Worm (Caenorhabditis elegans) whole organism, mixed stage, embryonic: ENCODE data around the gene set-19.

Experiments
- M03D4.4 ChIP-seq: sonication (generic microtip); optimal IDR thresholded peaks from 2 replicates; lab custom pipeline; 2017; ENCODE audit warnings: mild to moderate bottlenecking, missing genetic modification characterization, missing compliant biosample characterization
- bed-3 ChIP-seq: fragments of 200-800 bp; sonication (Bioruptor generic); optimal IDR thresholded peaks from 3 replicates; lab custom pipeline; 2018; ENCODE audit warnings: mild to moderate bottlenecking, missing genetic modification characterization, moderate library complexity, missing compliant biosample characterization
- blmp-1 ChIP-seq: fragments of 150-350 bp; optimal IDR thresholded peaks from 2 replicates; lab custom pipeline; 2014; ENCODE audit warnings: missing biosample characterization, missing genetic modification characterization
- ceh-39 ChIP-seq: fragments of 150-350 bp; optimal IDR thresholded peaks from 2 replicates; lab custom pipeline; 2014; ENCODE audit warnings: missing biosample characterization, missing genetic modification characterization
- ceh-83 ChIP-seq: fragments of 200-800 bp; sonication (Bioruptor generic); optimal IDR thresholded peaks from 2 replicates; lab custom pipeline; 2018; ENCODE audit warnings: mild to moderate bottlenecking, missing genetic modification characterization, missing compliant biosample characterization
- ces-1 ChIP-seq: fragments of 150-350 bp; optimal IDR thresholded peaks from 2 replicates; lab custom pipeline; 2014; ENCODE audit warnings: missing biosample characterization, missing genetic modification reagents, missing genetic modification characterization
- cnd-1 ChIP-seq: fragments of 200-800 bp; sonication (Bioruptor generic); optimal IDR thresholded peaks from 2 replicates; lab custom pipeline; 2018; ENCODE audit warnings: mild to moderate bottlenecking, missing genetic modification characterization, missing compliant biosample characterization
- drap-1 ChIP-seq: fragments of 200-800 bp; sonication (Bioruptor generic); optimal IDR thresholded peaks from 3 replicates; lab custom pipeline; 2018; ENCODE audit warnings: mild to moderate bottlenecking, missing genetic modification characterization, missing compliant biosample characterization
- elt-1 ChIP-seq: sonication (generic microtip); optimal IDR thresholded peaks from 2 replicates; lab custom pipeline; 2017; ENCODE audit warnings: missing genetic modification characterization, mild to moderate bottlenecking, missing compliant biosample characterization, antibody characterized with exemption, moderate library complexity, borderline replicate concordance; ENCODE audit not compliant: insufficient read depth
- elt-3 ChIP-seq: fragments of 150-350 bp; optimal IDR thresholded peaks from 2 replicates; lab custom pipeline; 2014; ENCODE audit warnings: missing biosample characterization, missing genetic modification characterization
- flh-1 ChIP-seq: fragments of 200-800 bp; sonication (Bioruptor generic); optimal IDR thresholded peaks from 2 replicates; lab custom pipeline; 2018; ENCODE audit warnings: mild to moderate bottlenecking, missing genetic modification characterization, moderate library complexity, missing compliant biosample characterization
- ham-2 ChIP-seq: fragments of 200-800 bp; sonication (Bioruptor generic); optimal IDR thresholded peaks from 2 replicates; lab custom pipeline; 2018; ENCODE audit warnings: mild to moderate bottlenecking, missing genetic modification characterization, missing compliant biosample characterization
- hlh-1 ChIP-seq: fragments of 150-350 bp; optimal IDR thresholded peaks from 2 replicates; lab custom pipeline; 2014; ENCODE audit warnings: missing biosample characterization, missing genetic modification reagents, missing genetic modification characterization
- lin-32 ChIP-seq: fragments of 200-800 bp; sonication (Bioruptor generic); optimal IDR thresholded peaks from 2 replicates; lab custom pipeline; 2018; ENCODE audit warnings: mild to moderate bottlenecking, missing genetic modification characterization, missing compliant biosample characterization
- lsy-2 ChIP-seq: fragments of 150-350 bp; optimal IDR thresholded peaks from 2 replicates; lab custom pipeline; 2014; ENCODE audit warnings: missing biosample characterization, missing genetic modification characterization
- mab-5 ChIP-seq: fragments of 150-350 bp; optimal IDR thresholded peaks from 2 replicates; lab custom pipeline; 2014; ENCODE audit warnings: missing biosample characterization, missing genetic modification characterization
- mep-1 ChIP-seq: fragments of 150-350 bp; optimal IDR thresholded peaks from 2 replicates; lab custom pipeline; 2017; ENCODE audit warnings: missing biosample characterization, missing genetic modification reagents, missing genetic modification characterization, inconsistent platforms
- mls-2 ChIP-seq: sonication (generic microtip); optimal IDR thresholded peaks from 2 replicates; lab custom pipeline; 2016; ENCODE audit warnings: mild to moderate bottlenecking, missing genetic modification characterization, moderate library complexity, missing compliant biosample characterization
- nhr-12 ChIP-seq: fragments of 150-350 bp; optimal IDR thresholded peaks from 2 replicates; lab custom pipeline; 2014; ENCODE audit warnings: missing biosample characterization, missing genetic modification characterization
- nhr-237 ChIP-seq: fragments of 150-350 bp; optimal IDR thresholded peaks from 2 replicates; lab custom pipeline; 2014; ENCODE audit warnings: missing biosample characterization, missing genetic modification characterization
- nhr-28 ChIP-seq: fragments of 150-350 bp; optimal IDR thresholded peaks from 2 replicates; lab custom pipeline; 2014; ENCODE audit warnings: missing biosample characterization, missing genetic modification characterization
- nhr-76 ChIP-seq: sonication (generic microtip); optimal IDR thresholded peaks from 2 replicates; lab custom pipeline; 2017; ENCODE audit warnings: missing biosample characterization, missing genetic modification characterization
- snpc-4 ChIP-seq: fragments of 150-350 bp; optimal IDR thresholded peaks from 2 replicates; lab custom pipeline; 2014; ENCODE audit warnings: missing biosample characterization, missing genetic modification characterization
- sptf-1 ChIP-seq: sonication (generic microtip); optimal IDR thresholded peaks from 2 replicates; lab custom pipeline; 2017; ENCODE audit warnings: mild to moderate bottlenecking, missing genetic modification characterization, moderate library complexity, missing compliant biosample characterization
- tbx-8 ChIP-seq: fragments of 200-800 bp; sonication (Bioruptor generic); optimal IDR thresholded peaks from 2 replicates; lab custom pipeline; 2018; ENCODE audit warnings: mild to moderate bottlenecking, missing genetic modification characterization, moderate library complexity, missing compliant biosample characterization
- unc-120 ChIP-seq: sonication (generic microtip); optimal IDR thresholded peaks from 2 replicates; lab custom pipeline; 2017; ENCODE audit warnings: missing genetic modification characterization, missing compliant biosample characterization; ENCODE audit not compliant: poor library complexity, severe bottlenecking
- unc-39 ChIP-seq: fragments of 150-350 bp; optimal IDR thresholded peaks from 2 replicates; lab custom pipeline; 2014; ENCODE audit warnings: missing biosample characterization, missing genetic modification characterization
- unc-62 ChIP-seq: fragments of 150-350 bp; optimal IDR thresholded peaks from 2 replicates; lab custom pipeline; 2014; ENCODE audit warnings: missing biosample characterization, missing genetic modification reagents, missing genetic modification characterization
- zip-8 ChIP-seq: fragments of 150-350 bp; optimal IDR thresholded peaks from 2 replicates; lab custom pipeline; 2014; ENCODE audit warnings: missing biosample characterization, missing genetic modification characterization
- ztf-11 ChIP-seq: fragments of 150-350 bp; optimal IDR thresholded peaks from 2 replicates; lab custom pipeline; 2014; ENCODE audit warnings: missing biosample characterization, missing genetic modification characterization

Gene set-19

DNA sequence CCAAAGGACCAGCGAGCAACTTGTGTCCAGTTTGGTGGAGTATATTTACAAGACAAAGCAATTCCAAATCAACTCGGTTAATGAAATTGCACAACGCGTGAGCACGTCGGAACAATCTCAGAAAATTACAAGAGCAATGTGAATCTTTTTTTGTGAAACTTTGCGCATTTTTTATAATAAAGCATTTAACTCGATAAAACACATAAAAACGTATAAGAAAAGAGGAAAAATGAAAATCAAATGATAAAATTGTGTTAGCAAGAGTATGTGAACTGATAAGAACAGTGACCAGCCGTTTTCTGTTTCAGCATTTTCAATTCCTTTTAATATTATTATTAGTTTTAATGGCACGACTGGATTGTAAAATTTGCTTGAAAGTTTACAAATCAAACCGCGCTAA is 48.4 kb downstream of the set-19 start, which contains the start of gene T22B7.8:
TSS of gene T22B7.8 (plus strand) at position 301 of the 400 bp plus-strand sequence.
- no peak for TF ChIP-seq mls-2 (tag; lab: Kevin White, UChicago)

DNA sequence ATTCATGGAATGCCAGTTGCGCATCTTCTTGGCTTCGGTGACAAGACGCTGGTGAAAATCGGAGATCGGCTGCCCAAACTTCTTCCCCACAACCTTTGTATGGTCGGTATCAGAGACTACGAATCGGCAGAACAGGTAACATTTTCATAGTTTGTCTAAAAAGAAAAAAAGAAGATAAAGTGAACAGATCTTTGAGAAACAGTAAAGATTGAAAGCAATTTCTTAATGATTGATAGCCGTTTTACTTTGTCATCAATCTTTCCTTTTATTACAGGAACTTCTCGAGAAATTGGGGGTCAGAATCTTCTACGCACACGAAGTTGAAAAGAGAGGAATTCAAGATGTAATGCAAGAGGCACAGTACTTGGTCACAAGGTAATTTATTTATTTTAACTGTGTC is 49.0 kb downstream of the set-19 start:
- no peak for TF ChIP-seq drap-1 (GFP tag; lab: Kevin White, UChicago)
- TF ChIP-seq tbx-8 (GFP tag; lab: Kevin White, UChicago) = no peak
- TF ChIP-seq cnd-1 (tag; lab: Kevin White, UChicago) = no peak
- TF ChIP-seq sptf-1 = no peak
- no peak for TF ChIP-seq nhr-76 (tag; lab: Kevin White, UChicago)
- TF ChIP-seq elt-1 (tag; lab: Kevin White, UChicago) = no peak
- no peak for TF ChIP-seq M03D4.4 (tag; lab: Kevin White, UChicago)
- no peak for TF ChIP-seq nhr-12 (tag; lab: Kevin White, UChicago)
- no peak for TF ChIP-seq elt-3
- TF ChIP-seq mep-1 (tag; lab: Kevin White, UChicago) = no peak

DNA sequence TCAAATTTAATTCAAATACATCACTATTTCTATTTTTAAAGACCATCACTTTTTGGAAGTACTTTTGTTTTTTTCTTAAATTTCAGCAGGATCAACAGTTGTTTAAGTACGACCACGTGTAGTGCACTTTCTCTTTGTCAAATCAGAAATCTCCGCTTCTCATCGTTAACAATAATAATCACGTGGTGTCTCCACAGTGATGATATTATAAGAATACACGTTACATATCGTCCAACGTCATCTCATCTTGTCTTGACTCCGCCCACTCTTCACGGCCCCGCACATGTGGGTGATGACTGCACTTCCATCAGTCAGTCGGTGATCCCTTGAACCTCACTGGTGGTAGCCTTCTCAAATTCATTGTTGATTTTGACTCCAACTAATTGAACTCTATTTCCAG is 50.1 kb downstream of the set-19 start, which contains the start of gene argn-1:
TSS of gene argn-1 (plus strand) at position 83 of the 400 bp plus-strand sequence.
- TF ChIP-seq mab-5 (no peak), nhr-12 (tag; lab: Kevin White, UChicago) (no peak), unc-39 (no peak), zip-8 (tag; lab: Kevin White, UChicago) (no peak), hlh-1 (tag; lab: Kevin White, UChicago) (no peak), nhr-237 (no peak), drap-1 (GFP tag; lab: Kevin White, UChicago) (no peak), ham-2 (GFP tag; lab: Kevin White, UChicago) (no peak), ztf-11 (tag; lab: Kevin White, UChicago) (no peak), mep-1 (tag; lab: Kevin White, UChicago) (no peak), lin-32 (GFP tag; lab: Kevin White, UChicago) (no peak), snpc-4 (no peak), ceh-39 (tag; lab: Kevin White, UChicago) (no peak), nhr-28 (tag; lab: Kevin White, UChicago) (no peak)

DNA sequence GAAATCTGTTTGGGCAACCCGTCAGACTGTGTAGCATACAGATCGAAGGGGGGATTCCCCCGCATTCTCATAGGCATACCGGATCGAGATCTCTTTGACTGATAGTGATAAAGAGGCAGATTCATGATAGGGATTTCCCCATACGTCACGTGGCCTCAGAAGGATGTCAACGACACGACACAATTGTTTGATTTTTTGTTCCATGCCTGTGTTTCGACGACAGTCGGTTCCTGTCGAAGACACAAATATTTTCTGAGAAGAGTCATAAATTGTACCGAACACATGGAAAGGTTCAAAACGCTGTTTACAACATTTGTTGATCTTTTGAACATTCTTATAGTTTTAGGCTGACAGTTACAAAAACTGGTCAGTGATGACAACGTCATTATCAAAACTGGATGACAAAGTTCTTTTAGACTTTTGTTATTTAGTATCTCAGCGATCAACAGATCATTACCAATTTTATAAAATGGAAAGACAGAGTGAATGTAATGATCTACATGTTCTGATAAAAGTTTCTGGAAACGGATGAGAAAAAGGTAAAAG is 51.5 kb downstream of the set-19 start:
- no peak for TF ChIP-seq zip-8 (tag; lab: Kevin White, UChicago)
- TF ChIP-seq nhr-12 (tag; lab: Kevin White, UChicago) = no peak
- TF ChIP-seq unc-62 (GFP tag; lab: Kevin White, UChicago) = no peak
- no peak for TF ChIP-seq ces-1
- TF ChIP-seq nhr-76 (tag; lab: Kevin White, UChicago) = no peak
- TF ChIP-seq flh-1 (GFP tag; lab: Kevin White, UChicago) = no peak
- no peak for TF ChIP-seq ceh-83 (GFP tag; lab: Kevin White, UChicago)
- TF ChIP-seq lsy-2 (tag; lab: Kevin White, UChicago) = no peak
- TF ChIP-seq unc-120 = no peak
- no peak for TF ChIP-seq sptf-1
- no peak for TF ChIP-seq unc-39
- TF ChIP-seq elt-3 = no peak
- no peak for TF ChIP-seq blmp-1 (tag; lab: Kevin White, UChicago)
- TF ChIP-seq bed-3 (GFP tag; lab: Kevin White, UChicago) = no peak
